Fruit fly (Drosophila melanogaster) whole organism, embryonic: ENCODE results near the gene baf.

Experiments
- Asciz ChIP-seq: fragments of 200-800 bp; sonication (Bioruptor generic); optimal IDR thresholded peaks from 2 replicates; lab custom pipeline; 2017; ENCODE audit warnings: missing biosample characterization, mild to moderate bottlenecking, missing genetic modification characterization, missing genetic modification reagents
- B-H2 ChIP-seq: fragments of 200-800 bp; sonication (Bioruptor generic); optimal IDR thresholded peaks from 2 replicates; lab custom pipeline; 2018; ENCODE audit warnings: missing biosample characterization, mild to moderate bottlenecking, missing genetic modification characterization
- CG10147 ChIP-seq: fragments of 200-800 bp; sonication (Bioruptor generic); optimal IDR thresholded peaks from 2 replicates; lab custom pipeline; 2019; ENCODE audit warnings: missing biosample characterization, mild to moderate bottlenecking, missing genetic modification characterization, moderate library complexity
- CG10543 ChIP-seq: fragments of 200-800 bp; sonication (Bioruptor generic); optimal IDR thresholded peaks from 3 replicates; lab custom pipeline; 2017; ENCODE audit warnings: missing biosample characterization, mild to moderate bottlenecking, missing genetic modification characterization, moderate library complexity
- CG11247 ChIP-seq: fragments of 200-800 bp; sonication (Bioruptor generic); IDR thresholded peaks from 2 replicates; pipeline ENCODE4 v1.3.6; 2022; ENCODE audit warnings: missing biosample characterization, missing genetic modification characterization
- CG11456 ChIP-seq: fragments of 200-800 bp; sonication (Bioruptor generic); IDR thresholded peaks from 3 replicates; pipeline ENCODE4 v1.3.6; 2022; ENCODE audit warnings: missing biosample characterization, missing genetic modification characterization
- CG12942 ChIP-seq: fragments of 200-800 bp; sonication (Bioruptor generic); optimal IDR thresholded peaks from 3 replicates; lab custom pipeline; 2016; ENCODE audit warnings: missing biosample characterization, missing genetic modification characterization
- CG14050 ChIP-seq: fragments of 200-800 bp; sonication (Bioruptor generic); IDR thresholded peaks from 3 replicates; pipeline ENCODE4 v1.3.6; 2022; ENCODE audit warnings: missing biosample characterization, missing genetic modification characterization
- CG15696 ChIP-seq: fragments of 200-800 bp; sonication (Bioruptor generic); optimal IDR thresholded peaks from 2 replicates; lab custom pipeline; 2019; ENCODE audit warnings: missing biosample characterization, mild to moderate bottlenecking, missing genetic modification characterization, moderate library complexity
- CG17359 ChIP-seq: fragments of 200-800 bp; sonication (Bioruptor generic); optimal IDR thresholded peaks from 3 replicates; lab custom pipeline; 2018; ENCODE audit warnings: missing biosample characterization, mild to moderate bottlenecking, missing genetic modification characterization, moderate library complexity
- CG17912 ChIP-seq: fragments of 200-800 bp; sonication (Bioruptor generic); optimal IDR thresholded peaks from 2 replicates; lab custom pipeline; 2018; ENCODE audit warnings: missing biosample characterization, mild to moderate bottlenecking, missing genetic modification characterization
- CG18011 ChIP-seq: fragments of 200-800 bp; sonication (Bioruptor generic); optimal IDR thresholded peaks from 2 replicates; lab custom pipeline; 2017; ENCODE audit warnings: missing biosample characterization, missing genetic modification characterization, mild to moderate bottlenecking, moderate library complexity, missing genotype
- CG2678 ChIP-seq: fragments of 200-800 bp; sonication (Bioruptor generic); optimal IDR thresholded peaks from 3 replicates; lab custom pipeline; 2019; ENCODE audit warnings: missing biosample characterization, mild to moderate bottlenecking, missing genetic modification characterization, moderate library complexity
- CG31388 ChIP-seq: fragments of 200-800 bp; sonication (Bioruptor generic); optimal IDR thresholded peaks from 2 replicates; lab custom pipeline; 2016; ENCODE audit warnings: missing biosample characterization, missing genetic modification characterization
- CG32767 ChIP-seq: fragments of 200-800 bp; sonication (Bioruptor generic); IDR thresholded peaks from 2 replicates; pipeline ENCODE4 v1.3.6; 2022; ENCODE audit warnings: missing biosample characterization, missing genetic modification characterization
- CG34376 ChIP-seq: fragments of 200-800 bp; sonication (Bioruptor generic); optimal IDR thresholded peaks from 2 replicates; lab custom pipeline; 2018; ENCODE audit warnings: missing biosample characterization, mild to moderate bottlenecking, missing genetic modification characterization
- CG34422 ChIP-seq: fragments of 200-800 bp; sonication (Bioruptor generic); IDR thresholded peaks from 3 replicates; pipeline ENCODE4 v1.3.6; 2022; ENCODE audit warnings: missing biosample characterization, missing genetic modification characterization
- CG3995 ChIP-seq: fragments of 200-800 bp; sonication (Bioruptor generic); optimal IDR thresholded peaks from 3 replicates; lab custom pipeline; 2016; ENCODE audit warnings: missing biosample characterization, missing genetic modification characterization
- CG4328 ChIP-seq: fragments of 200-800 bp; sonication (Bioruptor generic); optimal IDR thresholded peaks from 3 replicates; lab custom pipeline; 2017; ENCODE audit warnings: missing biosample characterization, missing genetic modification reagents, missing genetic modification characterization
- CG5953 ChIP-seq: fragments of 200-800 bp; sonication (Bioruptor generic); IDR thresholded peaks from 2 replicates; pipeline ENCODE4 v1.3.6; 2022; ENCODE audit warnings: missing biosample characterization, missing genetic modification characterization
- CG6791 ChIP-seq: fragments of 200-800 bp; sonication (Bioruptor generic); IDR thresholded peaks from 3 replicates; pipeline ENCODE4 v1.3.6; 2022; ENCODE audit warnings: missing biosample characterization, missing genetic modification characterization; ENCODE audit not compliant: partially characterized antibody
- CG7745 ChIP-seq: fragments of 200-800 bp; sonication (Bioruptor generic); optimal IDR thresholded peaks from 2 replicates; lab custom pipeline; 2018; ENCODE audit warnings: missing biosample characterization, mild to moderate bottlenecking, missing genetic modification characterization, moderate library complexity
- CG8359 ChIP-seq: fragments of 200-800 bp; sonication (Bioruptor generic); optimal IDR thresholded peaks from 2 replicates; lab custom pipeline; 2017; ENCODE audit warnings: missing biosample characterization, mild to moderate bottlenecking, missing genetic modification characterization, borderline replicate concordance
- Hand ChIP-seq: fragments of 200-800 bp; sonication (Bioruptor generic); optimal IDR thresholded peaks from 2 replicates; lab custom pipeline; 2017; ENCODE audit warnings: mild to moderate bottlenecking, missing biosample characterization, missing genetic modification reagents, missing genetic modification characterization
- HmgZ ChIP-seq: fragments of 200-800 bp; sonication (Bioruptor generic); optimal IDR thresholded peaks from 2 replicates; lab custom pipeline; 2018; ENCODE audit warnings: missing biosample characterization, mild to moderate bottlenecking, missing genetic modification characterization
- Hr51 ChIP-seq, 2 experiments: fragments of 200-800 bp; sonication (Bioruptor generic); optimal IDR thresholded peaks; 2 replicates in 1 of 2; 3 replicates in 1 of 2; lab custom pipeline; 2016 to 2018; ENCODE audit warnings: missing biosample characterization in 2 of 2, missing genetic modification characterization in 2 of 2, mild to moderate bottlenecking in 1 of 2, moderate library complexity in 1 of 2
- Mrtf ChIP-seq: fragments of 200-800 bp; sonication (Bioruptor generic); IDR thresholded peaks from 3 replicates; pipeline ENCODE4 v1.3.6; 2022; ENCODE audit warnings: missing biosample characterization, missing genetic modification characterization
- NFAT ChIP-seq: fragments of 200-800 bp; sonication (Bioruptor generic); IDR thresholded peaks from 2 replicates; pipeline ENCODE4 v1.3.6; 2022; ENCODE audit warnings: missing biosample characterization, missing genetic modification characterization
- Nf-YB ChIP-seq: fragments of 200-800 bp; sonication (Bioruptor generic); optimal IDR thresholded peaks from 3 replicates; lab custom pipeline; 2019; ENCODE audit warnings: missing biosample characterization, mild to moderate bottlenecking, missing genetic modification characterization, moderate library complexity
- PHDP ChIP-seq: fragments of 200-800 bp; sonication (Bioruptor generic); optimal IDR thresholded peaks from 3 replicates; lab custom pipeline; 2018; ENCODE audit warnings: missing biosample characterization, mild to moderate bottlenecking, missing genetic modification characterization, moderate library complexity
- Pdp1 ChIP-seq, 2 experiments: fragments of 200-800 bp; sonication (Bioruptor generic); optimal IDR thresholded peaks; 3 replicates each; lab custom pipeline; 2016; ENCODE audit warnings: missing biosample characterization in 2 of 2, missing genetic modification characterization in 2 of 2, mild to moderate bottlenecking in 1 of 2, moderate library complexity in 1 of 2
- Ptx1 ChIP-seq: fragments of 200-800 bp; sonication (Bioruptor generic); IDR thresholded peaks from 2 replicates; pipeline ENCODE4 v1.3.6; 2022; ENCODE audit warnings: missing biosample characterization, missing genetic modification characterization
- Rfx ChIP-seq: fragments of 200-800 bp; sonication (Bioruptor generic); IDR thresholded peaks from 2 replicates; pipeline ENCODE4 v1.3.6; 2022; ENCODE audit warnings: missing biosample characterization, missing genetic modification characterization
- al ChIP-seq: fragments of 200-800 bp; sonication (Bioruptor generic); IDR thresholded peaks from 2 replicates; pipeline ENCODE4 v1.3.6; 2022; ENCODE audit warnings: missing biosample characterization, missing genetic modification characterization
- bowl ChIP-seq: fragments of 200-800 bp; sonication (Bioruptor generic); IDR thresholded peaks from 2 replicates; pipeline ENCODE4 v1.3.6; 2022; ENCODE audit warnings: missing biosample characterization, missing genetic modification characterization
- crol ChIP-seq: fragments of 200-800 bp; sonication (Bioruptor generic); IDR thresholded peaks from 2 replicates; pipeline ENCODE4 v1.3.6; 2022; ENCODE audit warnings: missing biosample characterization, missing genetic modification characterization
- crp ChIP-seq, 2 experiments: fragments of 200-800 bp; sonication (Bioruptor generic); optimal IDR thresholded peaks; 2 replicates in 1 of 2; 3 replicates in 1 of 2; lab custom pipeline; 2017; ENCODE audit warnings: missing biosample characterization in 2 of 2, missing genetic modification characterization in 2 of 2, mild to moderate bottlenecking in 1 of 2, moderate library complexity in 1 of 2
- dysf ChIP-seq: fragments of 200-800 bp; sonication (Bioruptor generic); IDR thresholded peaks from 3 replicates; pipeline ENCODE4 v1.3.6; 2022; ENCODE audit warnings: missing biosample characterization, missing genetic modification characterization
- gt ChIP-seq: fragments of 200-800 bp; sonication (Bioruptor generic); IDR thresholded peaks from 2 replicates; pipeline ENCODE4 v1.3.6; 2022; ENCODE audit warnings: missing biosample characterization, missing genetic modification characterization
- h ChIP-seq: fragments of >200 bp; optimal IDR thresholded peaks from 2 replicates; lab custom pipeline; 2017
- her ChIP-seq: fragments of 200-800 bp; sonication (Bioruptor generic); optimal IDR thresholded peaks from 2 replicates; lab custom pipeline; 2016; ENCODE audit warnings: missing biosample characterization, missing genetic modification characterization
- kah ChIP-seq: fragments of 200-800 bp; sonication (Bioruptor generic); optimal IDR thresholded peaks from 2 replicates; lab custom pipeline; 2018; ENCODE audit warnings: missing biosample characterization, mild to moderate bottlenecking, missing genetic modification characterization
- pan ChIP-seq, 4 experiments: fragments of >200 bp in 3 of 4; fragments of 200-800 bp in 1 of 4; sonication (Bioruptor generic) in 1 of 4; optimal IDR thresholded peaks in 3 of 4; IDR thresholded peaks in 1 of 4; 2 replicates each; pipeline versions ENCODE4 v1.3.6 to Lab custom; 2017 to 2022; ENCODE audit warnings: missing biosample characterization in 2 of 4, missing genetic modification characterization in 2 of 4, mixed read lengths in 1 of 4
- pho ChIP-seq: fragments of 200-800 bp; sonication (Bioruptor generic); optimal IDR thresholded peaks from 2 replicates; lab custom pipeline; 2016; ENCODE audit warnings: missing biosample characterization, missing genetic modification characterization
- shn ChIP-seq: fragments of 200-800 bp; sonication (Bioruptor generic); optimal IDR thresholded peaks from 3 replicates; lab custom pipeline; 2016; ENCODE audit warnings: missing biosample characterization, missing genetic modification characterization
- tgo ChIP-seq: fragments of 200-800 bp; sonication (Bioruptor generic); IDR thresholded peaks from 3 replicates; pipeline ENCODE4 v1.3.6; 2022; ENCODE audit warnings: missing biosample characterization, missing genetic modification characterization
- trem ChIP-seq: fragments of 200-800 bp; optimal IDR thresholded peaks from 3 replicates; lab custom pipeline; 2019; ENCODE audit warnings: missing biosample characterization, mild to moderate bottlenecking, missing genetic modification characterization, moderate library complexity
- vvl ChIP-seq: fragments of 200-800 bp; sonication (Bioruptor generic); IDR thresholded peaks from 2 replicates; pipeline ENCODE4 v1.3.6; 2022; ENCODE audit warnings: missing biosample characterization, missing genetic modification characterization

The baf gene

DNA sequence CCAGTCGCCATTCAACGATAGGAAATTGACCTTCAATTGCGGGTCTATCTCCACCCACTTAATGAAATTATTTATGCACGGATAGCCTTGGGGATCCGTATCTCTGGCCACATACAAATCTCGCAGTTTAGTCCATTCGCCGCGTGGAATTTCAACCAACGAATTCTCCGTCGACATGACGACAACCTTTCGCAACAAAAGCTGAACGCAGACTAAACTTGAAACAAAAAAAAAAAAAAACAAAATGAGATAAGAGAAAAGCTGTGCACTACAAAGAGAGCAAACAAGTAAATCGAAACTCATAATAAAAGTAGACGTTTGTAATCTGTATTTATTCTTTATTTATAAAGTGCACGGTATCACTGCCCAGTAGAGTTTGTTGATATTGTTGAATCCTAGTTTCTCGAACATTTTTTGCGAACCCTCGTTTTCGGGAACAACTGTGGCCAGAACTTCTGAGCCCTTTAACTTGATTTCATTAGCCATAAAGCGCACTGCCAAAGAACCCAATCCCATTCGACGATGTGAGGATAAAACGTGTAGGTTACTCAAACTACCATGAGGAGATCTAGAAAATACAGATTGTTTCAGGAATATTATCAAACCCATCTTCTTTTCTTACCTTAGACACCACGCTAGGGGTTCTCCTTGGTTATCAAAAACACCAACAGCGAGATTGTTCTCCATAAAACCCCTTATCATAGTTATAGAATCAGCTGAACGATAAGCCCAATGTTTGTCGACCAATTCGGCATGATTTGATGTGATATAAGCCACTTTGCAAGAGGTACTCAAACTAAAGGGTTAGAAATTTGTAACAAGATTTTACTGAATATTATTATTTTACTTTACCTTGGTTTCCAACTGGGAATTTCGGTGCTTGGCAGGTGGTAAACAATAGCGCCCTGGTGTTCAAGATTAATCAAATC is 19.7 kb upstream of the baf start, which contains the start of gene CG12560 (continued):
- TF ChIP-seq CG10147 (GFP tag; lab: Kevin White, UChicago): no peak
- no peak for TF ChIP-seq Asciz (GFP tag; lab: Kevin White, UChicago)
- no peak for TF ChIP-seq Mrtf (GFP tag; lab: Robert Waterston, UW)
- TF ChIP-seq tgo (GFP tag; lab: Robert Waterston, UW): peak; percentile 43; the same call in 1 of the 3 replicates
- no peak for TF ChIP-seq NFAT (GFP tag; lab: Robert Waterston, UW)
- TF ChIP-seq trem (tag; lab: Kevin White, UChicago): no peak
- no peak for TF ChIP-seq CG11247
- TF ChIP-seq CG17359 (tag; lab: Kevin White, UChicago): no peak
- no peak for TF ChIP-seq CG18011 (GFP tag; lab: Kevin White, UChicago)
- no peak; the same call in 1 of the 2 replicates for TF ChIP-seq vvl (GFP tag; lab: Robert Waterston, UW)
- no peak for TF ChIP-seq pan (optimal IDR thresholded peaks at IDR 0.05; lab: Kevin White, UChicago)
- peak in 1 of 2 experiments; percentile 11 for TF ChIP-seq pan (GFP tag; optimal IDR thresholded peaks at IDR 0.05 in 1 of 2, IDR thresholded peaks at IDR 0.05 in 1 of 2)
- no peak for TF ChIP-seq CG5953 (GFP tag; lab: Robert Waterston, UW)
- peak in 1 of 2 experiments; percentile 8 for TF ChIP-seq Pdp1 (GFP tag; optimal IDR thresholded peaks at IDR 0.05; lab: Kevin White, UChicago)
- TF ChIP-seq HmgZ (tag; lab: Kevin White, UChicago): peak; percentile 8
- TF ChIP-seq CG31388: no peak
- TF ChIP-seq CG4328 (GFP tag; lab: Kevin White, UChicago): no peak
- TF ChIP-seq CG6791 (GFP tag; lab: Robert Waterston, UW): no peak
- TF ChIP-seq Ptx1: peak; percentile 29
- no peak for TF ChIP-seq al (GFP tag; lab: Robert Waterston, UW)
- TF ChIP-seq PHDP (tag; lab: Kevin White, UChicago): peak; percentile 23
- peak; percentile 43 for TF ChIP-seq her (GFP tag; lab: Kevin White, UChicago)
- TF ChIP-seq CG8359: no peak
- TF ChIP-seq h (lab: Kevin White, UChicago): no peak
- TF ChIP-seq CG7745 (tag; lab: Kevin White, UChicago): no peak
- TF ChIP-seq kah (GFP tag; lab: Kevin White, UChicago): no peak
- TF ChIP-seq bowl (GFP tag; lab: Robert Waterston, UW): no peak
- no peak for TF ChIP-seq CG12942 (GFP tag; lab: Kevin White, UChicago)
- peak; percentile 23 for TF ChIP-seq CG10543 (GFP tag; lab: Kevin White, UChicago)
- TF ChIP-seq CG14050 (GFP tag; lab: Robert Waterston, UW): no peak
- TF ChIP-seq CG3995 (GFP tag; lab: Kevin White, UChicago): no peak
- peak; percentile 13 for TF ChIP-seq pho (GFP tag; lab: Kevin White, UChicago)
- TF ChIP-seq CG15696: no peak
- no peak for TF ChIP-seq Nf-YB (GFP tag; lab: Kevin White, UChicago)
- no peak for TF ChIP-seq gt
- TF ChIP-seq Rfx (GFP tag; lab: Robert Waterston, UW): peak; percentile 21; the same call in 1 of the 2 replicates
- peak; percentile 6 for TF ChIP-seq B-H2 (GFP tag; lab: Kevin White, UChicago)
- peak; percentile 43; the same call in 1 of the 3 replicates for TF ChIP-seq CG34422 (GFP tag; lab: Robert Waterston, UW)
- TF ChIP-seq crol (GFP tag; lab: Robert Waterston, UW): no peak
- peak; percentile 45 for TF ChIP-seq CG34376 (GFP tag; lab: Kevin White, UChicago)
- peak; percentile 25 for TF ChIP-seq CG2678 (tag; lab: Kevin White, UChicago)
- peak; percentile 20 for TF ChIP-seq CG17912 (GFP tag; lab: Kevin White, UChicago)
- peak; percentile 39; the same call in 2 of the 3 replicates for TF ChIP-seq dysf (GFP tag; lab: Robert Waterston, UW)
- no peak for TF ChIP-seq Hand (GFP tag; lab: Kevin White, UChicago)
- no peak for TF ChIP-seq crp (GFP tag; optimal IDR thresholded peaks at IDR 0.05; lab: Kevin White, UChicago)
- TF ChIP-seq CG11456 (GFP tag; lab: Robert Waterston, UW): peak; percentile 47; the same call in 1 of the 3 replicates
- TF ChIP-seq shn: no peak
- TF ChIP-seq Hr51 (GFP tag; optimal IDR thresholded peaks at IDR 0.05; lab: Kevin White, UChicago): peak in 1 of 2 experiments; percentile 22
- TF ChIP-seq CG32767 (GFP tag; lab: Robert Waterston, UW): no peak
